Worm (Caenorhabditis elegans) whole organism, L4/young adult: ENCODE results near the gene nhr-115.

Experiments
- W03F9.2 ChIP-seq: fragments of 150-350 bp; optimal IDR thresholded peaks from 2 replicates; lab custom pipeline; 2014; ENCODE audit warnings: missing biosample characterization, missing genetic modification characterization
- him-1 ChIP-seq: sonication (generic microtip); optimal IDR thresholded peaks from 2 replicates; lab custom pipeline; 2016; ENCODE audit warnings: missing genotype, missing genetic modification reagents, missing genetic modification characterization, missing compliant biosample characterization

ce11 chrV:2242630-2243029, 49.7 kb upstream of the nhr-115 start, which contains the start of gene cyp-33C3:
- no peak for TF ChIP-seq him-1 (tag; lab: Kevin White, UChicago)
- no peak for TF ChIP-seq W03F9.2 (tag; lab: Kevin White, UChicago)
